Fruit fly (Drosophila melanogaster) whole organism, embryonic: Measurements from ENCODE around the gene CG33096.

Experiments
- Abd-B ChIP-seq: fragments of 200-800 bp; sonication (Bioruptor generic); optimal IDR thresholded peaks from 2 replicates; lab custom pipeline; 2018; ENCODE audit warnings: missing biosample characterization, mild to moderate bottlenecking, missing genetic modification characterization, moderate library complexity
- BtbVII ChIP-seq: fragments of 200-800 bp; sonication (Bioruptor generic); optimal IDR thresholded peaks from 3 replicates; lab custom pipeline; 2017; ENCODE audit warnings: missing biosample characterization, mild to moderate bottlenecking, missing genetic modification characterization
- C15 ChIP-seq: fragments of 200-800 bp; sonication (Bioruptor generic); IDR thresholded peaks from 3 replicates; pipeline ENCODE4 v1.3.6; 2022; ENCODE audit warnings: missing biosample characterization, missing genetic modification characterization
- CG1024 ChIP-seq: fragments of 200-800 bp; sonication (Bioruptor generic); IDR thresholded peaks from 2 replicates; pipeline ENCODE4 v1.3.6; 2022; ENCODE audit warnings: missing biosample characterization, missing genetic modification characterization
- CG10321 ChIP-seq: fragments of 200-800 bp; sonication (Bioruptor generic); IDR thresholded peaks from 2 replicates; pipeline ENCODE4 v1.3.6; 2022; ENCODE audit warnings: missing biosample characterization, missing genetic modification characterization
- CG11456 ChIP-seq: fragments of 200-800 bp; sonication (Bioruptor generic); IDR thresholded peaks from 3 replicates; pipeline ENCODE4 v1.3.6; 2022; ENCODE audit warnings: missing biosample characterization, missing genetic modification characterization
- CG12659 ChIP-seq: fragments of 200-800 bp; sonication (Bioruptor generic); optimal IDR thresholded peaks from 3 replicates; lab custom pipeline; 2017; ENCODE audit warnings: mild to moderate bottlenecking, missing biosample characterization, missing genetic modification reagents, missing genetic modification characterization
- CG15073 ChIP-seq: fragments of 200-800 bp; sonication (Bioruptor generic); optimal IDR thresholded peaks from 2 replicates; lab custom pipeline; 2016; ENCODE audit warnings: missing biosample characterization, missing genetic modification characterization
- CG15514 ChIP-seq: fragments of 200-800 bp; sonication (Bioruptor generic); optimal IDR thresholded peaks from 3 replicates; lab custom pipeline; 2017; ENCODE audit warnings: missing biosample characterization, missing genetic modification characterization, mild to moderate bottlenecking, moderate library complexity, missing genetic modification reagents
- CG1602 ChIP-seq: fragments of 200-800 bp; sonication (Bioruptor generic); optimal IDR thresholded peaks from 3 replicates; lab custom pipeline; 2016; ENCODE audit warnings: missing biosample characterization, missing genetic modification characterization
- CG17186 ChIP-seq: fragments of 200-800 bp; sonication (Bioruptor generic); optimal IDR thresholded peaks from 3 replicates; lab custom pipeline; 2017; ENCODE audit warnings: missing biosample characterization, missing genetic modification reagents, missing genetic modification characterization
- CG17359 ChIP-seq: fragments of 200-800 bp; sonication (Bioruptor generic); optimal IDR thresholded peaks from 3 replicates; lab custom pipeline; 2018; ENCODE audit warnings: missing biosample characterization, mild to moderate bottlenecking, missing genetic modification characterization, moderate library complexity
- CG17802 ChIP-seq: fragments of 200-800 bp; sonication (Bioruptor generic); optimal IDR thresholded peaks from 2 replicates; lab custom pipeline; 2018; ENCODE audit warnings: missing biosample characterization, mild to moderate bottlenecking, missing genetic modification characterization, moderate library complexity
- CG2199 ChIP-seq: fragments of 200-800 bp; sonication (Bioruptor generic); IDR thresholded peaks from 3 replicates; pipeline ENCODE4 v1.3.6; 2022; ENCODE audit warnings: missing biosample characterization, missing genetic modification characterization
- CG4404 ChIP-seq: fragments of 200-800 bp; sonication (Bioruptor generic); IDR thresholded peaks from 2 replicates; pipeline ENCODE4 v1.3.6; 2022; ENCODE audit warnings: missing biosample characterization, missing genetic modification characterization
- CG4730 ChIP-seq: fragments of 200-800 bp; sonication (Bioruptor generic); IDR thresholded peaks from 2 replicates; pipeline ENCODE4 v1.3.6; 2022; ENCODE audit warnings: missing biosample characterization, missing genetic modification characterization
- CG4854 ChIP-seq: fragments of 200-800 bp; sonication (Bioruptor generic); optimal IDR thresholded peaks from 2 replicates; lab custom pipeline; 2016; ENCODE audit warnings: missing biosample characterization, missing genetic modification characterization, inconsistent platforms
- CG5245 ChIP-seq: fragments of 200-800 bp; sonication (Bioruptor generic); optimal IDR thresholded peaks from 3 replicates; lab custom pipeline; 2016; ENCODE audit warnings: missing biosample characterization, missing genetic modification characterization
- CG7372 ChIP-seq: fragments of 200-800 bp; sonication (Bioruptor generic); IDR thresholded peaks from 2 replicates; pipeline ENCODE4 v1.3.6; 2022; ENCODE audit warnings: missing biosample characterization, missing genetic modification characterization
- CG8290 ChIP-seq, 3 experiments: fragments of 200-800 bp; sonication (Bioruptor generic); optimal IDR thresholded peaks; 2 replicates each; lab custom pipeline; 2016 to 2019; ENCODE audit warnings: missing biosample characterization in 3 of 3, missing genetic modification characterization in 3 of 3, mild to moderate bottlenecking in 2 of 3, moderate library complexity in 1 of 3
- CG8478 ChIP-seq: fragments of >200 bp; optimal IDR thresholded peaks from 2 replicates; lab custom pipeline; 2018
- Camta ChIP-seq: fragments of 200-800 bp; sonication (Bioruptor generic); optimal IDR thresholded peaks from 2 replicates; lab custom pipeline; 2016; ENCODE audit warnings: missing biosample characterization, missing genetic modification characterization
- CkIIα-i1 ChIP-seq: fragments of 200-800 bp; sonication (Bioruptor generic); IDR thresholded peaks from 2 replicates; pipeline ENCODE4 v1.3.6; 2022; ENCODE audit warnings: missing biosample characterization, missing genetic modification characterization
- Dip2 ChIP-seq: fragments of 200-800 bp; sonication (Bioruptor generic); IDR thresholded peaks from 2 replicates; pipeline ENCODE4 v1.3.6; 2022; ENCODE audit warnings: missing biosample characterization, missing genetic modification characterization
- ERR ChIP-seq: fragments of 200-800 bp; sonication (Bioruptor generic); optimal IDR thresholded peaks from 2 replicates; lab custom pipeline; 2016; ENCODE audit warnings: missing biosample characterization, missing genetic modification characterization
- Elba2 ChIP-seq: fragments of 200-800 bp; sonication (Bioruptor generic); optimal IDR thresholded peaks from 3 replicates; lab custom pipeline; 2016; ENCODE audit warnings: missing biosample characterization, missing genetic modification characterization
- Fer1 ChIP-seq: fragments of 200-800 bp; sonication (Bioruptor generic); optimal IDR thresholded peaks from 2 replicates; lab custom pipeline; 2017; ENCODE audit warnings: missing biosample characterization, mild to moderate bottlenecking, missing genetic modification characterization
- Fer2 ChIP-seq: fragments of 200-800 bp; sonication (Bioruptor generic); optimal IDR thresholded peaks from 2 replicates; lab custom pipeline; 2018; ENCODE audit warnings: missing biosample characterization, mild to moderate bottlenecking, missing genetic modification characterization, moderate library complexity
- HLH3B ChIP-seq: fragments of 200-800 bp; sonication (Bioruptor generic); IDR thresholded peaks from 2 replicates; pipeline ENCODE4 v1.3.6; 2022; ENCODE audit warnings: missing biosample characterization, missing genetic modification characterization
- Jarid2 ChIP-seq: fragments of 200-800 bp; sonication (Bioruptor generic); optimal IDR thresholded peaks from 3 replicates; lab custom pipeline; 2017; ENCODE audit warnings: mild to moderate bottlenecking, missing biosample characterization, missing genetic modification reagents, missing genetic modification characterization
- Lpt ChIP-seq: fragments of >200 bp; optimal IDR thresholded peaks from 2 replicates; lab custom pipeline; 2018; ENCODE audit warnings: missing biosample characterization, missing genetic modification characterization
- MTF-1 ChIP-seq: fragments of 200-800 bp; sonication (Bioruptor generic); optimal IDR thresholded peaks from 2 replicates; lab custom pipeline; 2018; ENCODE audit warnings: missing biosample characterization, mild to moderate bottlenecking, missing genetic modification characterization, borderline replicate concordance
- Max ChIP-seq: fragments of 200-800 bp; sonication (Bioruptor generic); optimal IDR thresholded peaks from 2 replicates; lab custom pipeline; 2016; ENCODE audit warnings: missing biosample characterization, mild to moderate bottlenecking, missing genetic modification characterization
- Med ChIP-seq: fragments of 200-800 bp; sonication (Bioruptor generic); peaks from one replicate; lab custom pipeline; 2016; ENCODE audit warnings: missing biosample characterization, missing genetic modification characterization, mild to moderate bottlenecking, inconsistent platforms, moderate library complexity
- Taf1 ChIP-seq: fragments of 200-800 bp; sonication (Bioruptor generic); IDR thresholded peaks from 2 replicates; pipeline ENCODE4 v1.3.6; 2022; ENCODE audit warnings: missing biosample characterization, missing genetic modification characterization
- Tbp ChIP-seq: fragments of >200 bp; optimal IDR thresholded peaks from 2 replicates; lab custom pipeline; 2018; ENCODE audit warnings: missing biosample characterization, missing genetic modification characterization
- ac ChIP-seq: fragments of 200-800 bp; sonication (Bioruptor generic); optimal IDR thresholded peaks from 3 replicates; lab custom pipeline; 2017; ENCODE audit warnings: missing biosample characterization, mild to moderate bottlenecking, missing genetic modification characterization
- bab2 ChIP-seq: fragments of 200-800 bp; sonication (Bioruptor generic); optimal IDR thresholded peaks from 2 replicates; lab custom pipeline; 2016; ENCODE audit warnings: missing biosample characterization, missing genetic modification characterization
- bowl ChIP-seq: fragments of 200-800 bp; sonication (Bioruptor generic); IDR thresholded peaks from 2 replicates; pipeline ENCODE4 v1.3.6; 2022; ENCODE audit warnings: missing biosample characterization, missing genetic modification characterization
- btn ChIP-seq: fragments of 200-800 bp; sonication (Bioruptor generic); optimal IDR thresholded peaks from 2 replicates; lab custom pipeline; 2016; ENCODE audit warnings: missing biosample characterization, missing genetic modification characterization
- dimm ChIP-seq: fragments of 200-800 bp; sonication (Bioruptor generic); IDR thresholded peaks from 2 replicates; pipeline ENCODE4 v1.3.6; 2022; ENCODE audit warnings: missing biosample characterization, missing genetic modification characterization
- fru ChIP-seq: fragments of >200 bp; optimal IDR thresholded peaks from 2 replicates; lab custom pipeline; 2017
- gem ChIP-seq: fragments of 200-800 bp; sonication (Bioruptor generic); optimal IDR thresholded peaks from 2 replicates; lab custom pipeline; 2019; ENCODE audit warnings: missing biosample characterization, mild to moderate bottlenecking, missing genetic modification characterization, moderate library complexity
- ham ChIP-seq: fragments of 200-800 bp; sonication (Bioruptor generic); IDR thresholded peaks from 2 replicates; pipeline ENCODE4 v1.3.6; 2022; ENCODE audit warnings: missing biosample characterization, missing genetic modification characterization
- kni ChIP-seq: fragments of 200-800 bp; sonication (Bioruptor generic); optimal IDR thresholded peaks from 3 replicates; lab custom pipeline; 2017; ENCODE audit warnings: mild to moderate bottlenecking, missing biosample characterization, missing genetic modification reagents, missing genetic modification characterization
- odd ChIP-seq: fragments of 200-800 bp; sonication (Bioruptor generic); optimal IDR thresholded peaks from 2 replicates; lab custom pipeline; 2017; ENCODE audit warnings: missing biosample characterization, mild to moderate bottlenecking, missing genetic modification characterization
- peb ChIP-seq: fragments of 200-800 bp; sonication (Bioruptor generic); IDR thresholded peaks from 2 replicates; pipeline ENCODE4 v1.3.6; 2022; ENCODE audit warnings: missing biosample characterization, missing genetic modification characterization
- sens ChIP-seq: fragments of 200-800 bp; sonication (Bioruptor generic); peaks from one replicate; lab custom pipeline; 2016; ENCODE audit warnings: missing biosample characterization, missing genetic modification characterization
- slbo ChIP-seq: fragments of 200-800 bp; sonication (Bioruptor generic); IDR thresholded peaks from 2 replicates; pipeline ENCODE4 v1.3.6; 2022; ENCODE audit warnings: missing biosample characterization, missing genetic modification characterization
- ssp ChIP-seq: fragments of 200-800 bp; sonication (Bioruptor generic); IDR thresholded peaks from 2 replicates; pipeline ENCODE4 v1.3.6; 2022; ENCODE audit warnings: missing biosample characterization, missing genetic modification characterization
- tgo ChIP-seq: fragments of 200-800 bp; sonication (Bioruptor generic); IDR thresholded peaks from 3 replicates; pipeline ENCODE4 v1.3.6; 2022; ENCODE audit warnings: missing biosample characterization, missing genetic modification characterization
- tin ChIP-seq: fragments of 200-800 bp; sonication (Bioruptor generic); optimal IDR thresholded peaks from 3 replicates; lab custom pipeline; 2016; ENCODE audit warnings: missing biosample characterization, missing genetic modification characterization
- wdn ChIP-seq: fragments of 200-800 bp; sonication (Bioruptor generic); IDR thresholded peaks from 2 replicates; pipeline ENCODE4 v1.3.6; 2022; ENCODE audit warnings: missing biosample characterization, missing genetic modification characterization
- zfh1 ChIP-seq: fragments of 200-800 bp; sonication (Bioruptor generic); IDR thresholded peaks from 3 replicates; pipeline ENCODE4 v1.3.6; 2022; ENCODE audit warnings: missing biosample characterization, missing genetic modification characterization

The CG33096 gene

DNA sequence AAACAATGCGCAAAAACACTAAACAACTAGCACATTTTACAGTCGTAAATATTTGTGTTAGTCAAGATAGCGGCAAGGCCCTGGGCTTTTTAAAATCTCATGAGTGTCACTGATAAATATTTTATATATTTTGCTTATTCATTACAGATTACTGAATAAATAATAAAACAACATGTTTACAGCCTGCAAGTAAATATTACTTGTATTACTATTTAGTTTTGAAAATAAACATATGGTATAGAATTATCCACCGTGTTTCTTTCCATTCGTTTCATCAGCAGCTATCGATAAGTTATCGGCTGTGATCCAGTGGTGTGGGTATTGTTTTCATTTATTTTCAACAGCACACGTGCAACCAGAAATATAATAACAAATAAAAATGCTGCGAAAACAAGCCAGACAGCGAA lies 22.9 kb upstream of the CG33096 start, which contains the start of the genes shams and CG11920 (continued):
- TF ChIP-seq BtbVII (GFP tag; lab: Kevin White, UChicago) (no peak), CG17186 (peak; percentile 14), CG7372 (no peak), CG11456 (GFP tag; lab: Robert Waterston, UW) (no peak), CG8478 (lab: Kevin White, UChicago) (no peak), CG8290 (GFP tag; optimal IDR thresholded peaks at IDR 0.05; lab: Kevin White, UChicago) (peak; percentile 20), CG8290 (tag; optimal IDR thresholded peaks at IDR 0.05; lab: Kevin White, UChicago) (peak in 1 of 2 experiments; percentile 16), CG4854 (no peak), Fer2 (tag; lab: Kevin White, UChicago) (no peak), gem (peak; percentile 57), CG4404 (GFP tag; lab: Robert Waterston, UW) (no peak), HLH3B (GFP tag; lab: Robert Waterston, UW) (no peak), bab2 (GFP tag; lab: Kevin White, UChicago) (no peak), Lpt (GFP tag; lab: Kevin White, UChicago) (no peak), CG10321 (GFP tag; lab: Robert Waterston, UW) (no peak), dimm (GFP tag; lab: Robert Waterston, UW) (no peak), CG17802 (no peak), CG17359 (tag; lab: Kevin White, UChicago) (no peak), Camta (GFP tag; lab: Kevin White, UChicago) (no peak), Fer1 (no peak), bowl (GFP tag; lab: Robert Waterston, UW) (no peak), Tbp (no peak), Taf1 (GFP tag; lab: Robert Waterston, UW) (no peak), peb (GFP tag; lab: Robert Waterston, UW) (no peak), wdn (GFP tag; lab: Robert Waterston, UW) (no peak), CG4730 (GFP tag; lab: Robert Waterston, UW) (no peak), Max (peak; percentile 68), btn (GFP tag; lab: Kevin White, UChicago) (no peak), Abd-B (GFP tag; lab: Kevin White, UChicago) (no peak), Dip2 (GFP tag; lab: Robert Waterston, UW) (no peak), CG15073 (GFP tag; lab: Kevin White, UChicago) (no peak), CG12659 (peak; percentile 54), CG1024 (GFP tag; lab: Robert Waterston, UW) (no peak)

DNA sequence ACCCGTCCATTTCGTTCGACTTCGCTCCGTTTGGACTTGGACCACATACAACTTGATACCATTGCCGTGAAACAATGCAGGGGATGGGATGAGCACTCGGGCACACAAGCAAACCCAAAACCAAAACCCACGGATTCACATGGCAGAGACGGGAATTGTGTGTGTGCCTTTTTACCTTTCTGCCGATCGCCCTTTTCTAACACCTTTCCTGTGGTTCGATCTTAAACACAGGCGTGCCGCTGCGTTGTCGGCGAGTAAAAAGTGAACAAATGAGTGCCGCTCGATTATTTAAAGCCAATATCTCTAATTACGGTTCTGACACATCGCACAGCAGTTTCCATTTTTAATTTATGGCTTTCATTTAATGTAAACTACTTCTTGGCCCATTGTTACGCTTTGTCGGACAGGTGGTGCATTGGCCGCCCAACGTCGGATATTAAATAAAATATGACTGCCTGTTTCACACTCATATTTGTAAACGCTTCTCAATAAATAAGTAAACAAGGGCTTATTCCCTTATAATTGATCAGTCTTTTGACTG lies 20.1 kb upstream of the CG33096 start:
- TF ChIP-seq ham = no peak
- TF ChIP-seq Jarid2 (GFP tag; lab: Kevin White, UChicago) = no peak
- TF ChIP-seq odd = no peak
- TF ChIP-seq CG10321 (GFP tag; lab: Robert Waterston, UW) = no peak
- peak; percentile 64 for TF ChIP-seq Med (GFP tag; lab: Kevin White, UChicago)
- TF ChIP-seq CG2199 (GFP tag; lab: Robert Waterston, UW) = peak; percentile 85; the same call in 2 of the 3 replicates
- TF ChIP-seq CG5245 (GFP tag; lab: Kevin White, UChicago) = peak; percentile 25
- TF ChIP-seq tin (GFP tag; lab: Kevin White, UChicago) = no peak
- peak; percentile 23 for TF ChIP-seq kni (GFP tag; lab: Kevin White, UChicago)
- TF ChIP-seq slbo = no peak
- TF ChIP-seq fru (lab: Kevin White, UChicago) = no peak
- no peak for TF ChIP-seq Elba2 (GFP tag; lab: Kevin White, UChicago)
- no peak for TF ChIP-seq C15 (GFP tag; lab: Robert Waterston, UW)
- TF ChIP-seq sens (GFP tag; lab: Kevin White, UChicago) = peak; percentile 8
- TF ChIP-seq ERR (GFP tag; lab: Kevin White, UChicago) = no peak
- no peak for TF ChIP-seq ssp (GFP tag; lab: Robert Waterston, UW)
- TF ChIP-seq ac = peak; percentile 8
- TF ChIP-seq MTF-1 (GFP tag; lab: Kevin White, UChicago) = no peak
- TF ChIP-seq CG1602 (GFP tag; lab: Kevin White, UChicago) = no peak
- TF ChIP-seq CkIIα-i1 = no peak
- TF ChIP-seq CG15514 (GFP tag; lab: Kevin White, UChicago) = no peak
- TF ChIP-seq tgo (GFP tag; lab: Robert Waterston, UW) = no peak
- 0 out of 3 replicates have a peak, but pooled peaks have one; percentile 14 for TF ChIP-seq zfh1 (GFP tag; lab: Robert Waterston, UW)
